Worm (Caenorhabditis elegans) whole organism, late embryonic: Measurements from ENCODE around the gene tmed-10.
"Not testable (repeated sequence)": the region's sequence is repeated elsewhere in the genome, so short reads cannot be mapped to it uniquely, and the experiment has no call there.

Experiments used
- C08G9.2 ChIP-seq: sonication (generic microtip); optimal IDR thresholded peaks from 2 replicates; lab custom pipeline; 2016; ENCODE audit warnings: mild to moderate bottlenecking, missing genetic modification characterization, moderate library complexity, missing compliant biosample characterization
- ama-1 ChIP-seq: fragments of 150-350 bp; optimal IDR thresholded peaks from 2 replicates; lab custom pipeline; 2014
- ceh-22 ChIP-seq: sonication (generic microtip); optimal IDR thresholded peaks from 2 replicates; lab custom pipeline; 2017; ENCODE audit warnings: missing biosample characterization, missing genetic modification characterization
- ceh-48 ChIP-seq: sonication (generic microtip); optimal IDR thresholded peaks from 2 replicates; lab custom pipeline; 2016; ENCODE audit warnings: missing genetic modification characterization, inconsistent platforms, missing compliant biosample characterization
- ceh-6 ChIP-seq: fragments of 200-800 bp; sonication (Bioruptor generic); optimal IDR thresholded peaks from 2 replicates; lab custom pipeline; 2018; ENCODE audit warnings: mild to moderate bottlenecking, missing genetic modification characterization, missing compliant biosample characterization
- che-1 ChIP-seq: sonication (generic microtip); optimal IDR thresholded peaks from 2 replicates; lab custom pipeline; 2016; ENCODE audit warnings: mild to moderate bottlenecking, missing genetic modification characterization, missing compliant biosample characterization
- elt-2 ChIP-seq: sonication (generic microtip); optimal IDR thresholded peaks from 2 replicates; lab custom pipeline; 2016; ENCODE audit warnings: missing genetic modification reagents, missing genetic modification characterization, missing compliant biosample characterization
- elt-4 ChIP-seq: sonication (generic microtip); optimal IDR thresholded peaks from 2 replicates; lab custom pipeline; 2016; ENCODE audit warnings: missing genetic modification characterization, missing compliant biosample characterization
- eyg-1 ChIP-seq: sonication (generic microtip); optimal IDR thresholded peaks from 2 replicates; lab custom pipeline; 2016; ENCODE audit warnings: missing genotype, missing genetic modification characterization, missing compliant biosample characterization
- fkh-6 ChIP-seq: sonication (generic microtip); optimal IDR thresholded peaks from 2 replicates; lab custom pipeline; 2016; ENCODE audit warnings: missing genetic modification characterization, missing compliant biosample characterization
- gmeb-2 ChIP-seq: sonication (generic microtip); optimal IDR thresholded peaks from 2 replicates; lab custom pipeline; 2016; ENCODE audit warnings: missing genetic modification characterization, inconsistent platforms, missing compliant biosample characterization
- hlh-8 ChIP-seq: sonication (generic microtip); optimal IDR thresholded peaks from 2 replicates; lab custom pipeline; 2016; ENCODE audit warnings: missing genotype, missing genetic modification characterization, missing compliant biosample characterization
- mec-3 ChIP-seq: sonication (generic microtip); optimal IDR thresholded peaks from 2 replicates; lab custom pipeline; 2016; ENCODE audit warnings: borderline replicate concordance, missing genetic modification characterization, missing compliant biosample characterization
- nfya-1 ChIP-seq: sonication (generic microtip); optimal IDR thresholded peaks from 2 replicates; lab custom pipeline; 2017; ENCODE audit warnings: missing genetic modification characterization, mild to moderate bottlenecking, missing compliant biosample characterization, antibody characterized with exemption, moderate library complexity
- nhr-232 ChIP-seq: sonication (generic microtip); optimal IDR thresholded peaks from 2 replicates; lab custom pipeline; 2016; ENCODE audit warnings: missing genetic modification characterization, missing compliant biosample characterization
- npax-4 ChIP-seq: sonication (generic microtip); optimal IDR thresholded peaks from 2 replicates; lab custom pipeline; 2016; ENCODE audit warnings: missing genetic modification characterization, missing compliant biosample characterization
- odd-2 ChIP-seq: sonication (generic microtip); optimal IDR thresholded peaks from 2 replicates; lab custom pipeline; 2017; ENCODE audit warnings: antibody characterized with exemption, mild to moderate bottlenecking, missing genetic modification characterization, missing compliant biosample characterization
- pag-3 ChIP-seq: sonication (generic microtip); optimal IDR thresholded peaks from 2 replicates; lab custom pipeline; 2016; ENCODE audit warnings: missing compliant biosample characterization, missing genetic modification characterization, borderline replicate concordance
- pat-9 ChIP-seq: fragments of 200-800 bp; sonication (Bioruptor generic); optimal IDR thresholded peaks from 2 replicates; lab custom pipeline; 2018; ENCODE audit warnings: mild to moderate bottlenecking, missing genetic modification characterization, moderate library complexity, missing compliant biosample characterization
- pax-1 ChIP-seq: fragments of 150-350 bp; optimal IDR thresholded peaks from 2 replicates; lab custom pipeline; 2014; ENCODE audit warnings: missing biosample characterization, missing genetic modification characterization
- pqm-1 ChIP-seq: sonication (generic microtip); optimal IDR thresholded peaks from 2 replicates; lab custom pipeline; 2016; ENCODE audit warnings: missing genetic modification characterization, missing compliant biosample characterization
- ref-2 ChIP-seq: sonication (generic microtip); optimal IDR thresholded peaks from 2 replicates; lab custom pipeline; 2016; ENCODE audit warnings: missing genetic modification characterization, missing compliant biosample characterization
- rnt-1 ChIP-seq: sonication (generic microtip); optimal IDR thresholded peaks from 2 replicates; lab custom pipeline; 2016; ENCODE audit warnings: missing genetic modification characterization, missing compliant biosample characterization
- sox-2 ChIP-seq: fragments of 200-800 bp; sonication (Bioruptor generic); IDR thresholded peaks from 2 replicates; pipeline ENCODE4 v1.3.6; 2022; ENCODE audit warnings: missing genetic modification reagents, missing genetic modification characterization, missing compliant biosample characterization
- syd-9 ChIP-seq: sonication (generic microtip); optimal IDR thresholded peaks from 2 replicates; lab custom pipeline; 2016; ENCODE audit warnings: mild to moderate bottlenecking, missing genetic modification characterization, moderate library complexity, missing compliant biosample characterization
- tbx-2 ChIP-seq: sonication (generic microtip); optimal IDR thresholded peaks from 2 replicates; lab custom pipeline; 2016; ENCODE audit warnings: missing genetic modification characterization, missing compliant biosample characterization
- unc-42 ChIP-seq: sonication (generic microtip); optimal IDR thresholded peaks from 2 replicates; lab custom pipeline; 2016; ENCODE audit warnings: missing genotype, missing genetic modification characterization, missing compliant biosample characterization
- unc-55 ChIP-seq: sonication (generic microtip); optimal IDR thresholded peaks from 2 replicates; lab custom pipeline; 2017; ENCODE audit warnings: missing biosample characterization, missing genetic modification reagents, missing genetic modification characterization

Gene tmed-10

ce11 chrV:11294393-11294792 lies 32.4 kb downstream of the tmed-10 start, which contains the start of gene T03F7.6:
Gene T03F7.6, plus strand, starts transcription at chrV:11294693.
- TF ChIP-seq ama-1 (no peak), odd-2 (tag; lab: Kevin White, UChicago) (no peak)

- TF ChIP-seq sox-2, result no peak
- TF ChIP-seq, all 69 proteins: peak for 0
Observed at ce11 chrV:11292682-11293081, 34.1 kb downstream of the tmed-10 start.

- no peak for TF ChIP-seq sox-2
- TF ChIP-seq pqm-1 (tag; lab: Kevin White, UChicago), result no peak
- no peak for TF ChIP-seq nhr-232
- no peak for TF ChIP-seq tbx-2 (tag; lab: Kevin White, UChicago)
- no peak for TF ChIP-seq eyg-1
- TF ChIP-seq mec-3 (tag; lab: Kevin White, UChicago), result no peak
- no peak for TF ChIP-seq elt-2 (tag; lab: Kevin White, UChicago)
- TF ChIP-seq syd-9 (tag; lab: Kevin White, UChicago), result no peak
- TF ChIP-seq C08G9.2 (tag; lab: Kevin White, UChicago), result no peak
- no peak for TF ChIP-seq che-1
- no peak for TF ChIP-seq odd-2 (tag; lab: Kevin White, UChicago)
- no peak for TF ChIP-seq hlh-8 (tag; lab: Kevin White, UChicago)
Observed at ce11 chrV:11290888-11291287, 35.9 kb downstream of the tmed-10 start, which contains the start of gene C03E10.1. Gene C03E10.1, plus strand, starts transcription at chrV:11291188.

ce11 chrV:11286114-11286513 lies 40.6 kb downstream of the tmed-10 start, which contains the start of gene C03E10.3:
Gene C03E10.3, plus strand, starts transcription at chrV:11286414.
- not testable (repeated sequence) for TF ChIP-seq pag-3 (tag; lab: Kevin White, UChicago); ceh-6 (GFP tag; lab: Kevin White, UChicago); pax-1 (tag; lab: Kevin White, UChicago)

- TF ChIP-seq npax-4, result no peak
- TF ChIP-seq ref-2 (tag; lab: Kevin White, UChicago), result no peak
- TF ChIP-seq rnt-1, result no peak
- TF ChIP-seq pag-3 (tag; lab: Kevin White, UChicago), result no peak
- no peak for TF ChIP-seq elt-4 (tag; lab: Kevin White, UChicago)
- no peak for TF ChIP-seq syd-9 (tag; lab: Kevin White, UChicago)
- no peak for TF ChIP-seq pat-9 (tag; lab: Kevin White, UChicago)
- TF ChIP-seq ceh-22 (tag; lab: Kevin White, UChicago), result no peak
Observed at ce11 chrV:11282272-11282671, 44.5 kb downstream of the tmed-10 start, which contains the start of gene gly-20. Gene gly-20, plus strand, starts transcription at chrV:11282572.

- TF ChIP-seq elt-2 (tag; lab: Kevin White, UChicago) (no peak), ceh-48 (no peak), unc-55 (peak; percentile 67), gmeb-2 (tag; lab: Kevin White, UChicago) (no peak), nfya-1 (tag; lab: Kevin White, UChicago) (peak; percentile 28), fkh-6 (tag; lab: Kevin White, UChicago) (no peak), unc-42 (peak; percentile 37)
- TF ChIP-seq, all 69 proteins: peak for 3
Observed at ce11 chrV:11281414-11282209, 45.2 kb downstream of the tmed-10 start.

ce11 chrV:11279564-11279963 lies 47.2 kb downstream of the tmed-10 start:
- TF ChIP-seq npax-4 (no peak), ceh-48 (peak; percentile 13)
